Fruit fly (Drosophila melanogaster): ENCODE data around the gene Piezo.

- peak; percentile 50 for TF ChIP-seq psq (GFP tag; optimal IDR thresholded peaks at IDR 0.05)
- TF ChIP-seq Hr78 (GFP tag; optimal IDR thresholded peaks at IDR 0.05): no peak
- peak; percentile 48 for TF ChIP-seq CG32264 (GFP tag; optimal IDR thresholded peaks at IDR 0.05)
- peak; percentile 84 for TF ChIP-seq h (GFP tag; optimal IDR thresholded peaks at IDR 0.05)
- peak; percentile 67 for TF ChIP-seq rgr (GFP tag; optimal IDR thresholded peaks at IDR 0.05)
Measured at dm6 chr2L:8229628-8230027, 66.8 kb downstream of the Piezo start.
